Fruit fly (Drosophila melanogaster): Measurements from ENCODE around the gene RabGGTa.

DNA sequence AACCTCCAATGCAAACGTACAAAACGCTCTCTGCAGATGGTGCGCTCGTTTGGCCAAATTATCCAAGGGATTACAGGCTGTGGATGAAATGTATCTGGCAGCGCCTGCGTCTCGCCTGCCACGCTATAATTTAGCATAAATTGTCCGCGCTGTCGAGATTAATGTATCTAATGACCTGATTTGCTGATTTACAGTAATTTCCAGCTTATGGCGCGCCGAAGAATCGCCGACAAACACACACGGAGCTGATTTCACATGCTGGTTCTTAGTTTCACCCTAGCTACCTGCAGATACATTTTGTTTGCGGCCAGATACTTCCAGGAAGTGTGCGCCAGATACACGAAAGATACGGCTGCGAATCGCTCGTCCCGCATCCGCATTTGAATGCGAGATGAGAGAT lies 33.6 kb upstream of the RabGGTa start:
- no peak for TF ChIP-seq h (optimal IDR thresholded peaks at IDR 0.05)
- no peak for TF ChIP-seq ttk (optimal IDR thresholded peaks at IDR 0.05)
- no peak for TF ChIP-seq insv (optimal IDR thresholded peaks at IDR 0.05)
